Fruit fly (Drosophila melanogaster) whole organism, embryonic: ENCODE data around the gene CG14853.

Experiments used
- B-H2 ChIP-seq: fragments of 200-800 bp; sonication (Bioruptor generic); optimal IDR thresholded peaks from 2 replicates; lab custom pipeline; 2018; ENCODE audit warnings: missing biosample characterization, mild to moderate bottlenecking, missing genetic modification characterization
- CG1024 ChIP-seq: fragments of 200-800 bp; sonication (Bioruptor generic); IDR thresholded peaks from 2 replicates; pipeline ENCODE4 v1.3.6; 2022; ENCODE audit warnings: missing biosample characterization, missing genetic modification characterization
- CG11695 ChIP-seq: fragments of 200-800 bp; sonication (Bioruptor generic); IDR thresholded peaks from 3 replicates; pipeline ENCODE4 v1.3.6; 2022; ENCODE audit warnings: missing biosample characterization, missing genetic modification characterization
- CG11696 ChIP-seq: fragments of 200-800 bp; sonication (Bioruptor generic); IDR thresholded peaks from 2 replicates; pipeline ENCODE4 v1.3.6; 2022; ENCODE audit warnings: missing biosample characterization, missing genetic modification characterization
- CG11723 ChIP-seq: fragments of 200-800 bp; sonication (Bioruptor generic); optimal IDR thresholded peaks from 2 replicates; lab custom pipeline; 2017; ENCODE audit warnings: missing biosample characterization, mild to moderate bottlenecking, missing genetic modification characterization
- CG12071 ChIP-seq: fragments of 200-800 bp; sonication (Bioruptor generic); optimal IDR thresholded peaks from 3 replicates; lab custom pipeline; 2018; ENCODE audit warnings: missing biosample characterization, mild to moderate bottlenecking, missing genetic modification characterization
- CG12104 ChIP-seq: fragments of 200-800 bp; sonication (Bioruptor generic); optimal IDR thresholded peaks from 3 replicates; lab custom pipeline; 2016; ENCODE audit warnings: missing biosample characterization, missing genetic modification characterization
- CG12219 ChIP-seq: fragments of 200-800 bp; sonication (Bioruptor generic); optimal IDR thresholded peaks from 3 replicates; lab custom pipeline; 2018; ENCODE audit warnings: missing biosample characterization, mild to moderate bottlenecking, missing genetic modification characterization
- CG1233 ChIP-seq: fragments of 200-800 bp; sonication (Bioruptor generic); optimal IDR thresholded peaks from 4 replicates; lab custom pipeline; 2018; ENCODE audit warnings: missing biosample characterization, mild to moderate bottlenecking, missing genetic modification characterization
- CG12659 ChIP-seq: fragments of 200-800 bp; sonication (Bioruptor generic); optimal IDR thresholded peaks from 3 replicates; lab custom pipeline; 2017; ENCODE audit warnings: mild to moderate bottlenecking, missing biosample characterization, missing genetic modification reagents, missing genetic modification characterization
- CG14710 ChIP-seq: fragments of 200-800 bp; sonication (Bioruptor generic); optimal IDR thresholded peaks from 3 replicates; lab custom pipeline; 2019; ENCODE audit warnings: missing biosample characterization, mild to moderate bottlenecking, missing genetic modification characterization, moderate library complexity
- CG15479 ChIP-seq: fragments of 200-800 bp; sonication (Bioruptor generic); optimal IDR thresholded peaks from 3 replicates; lab custom pipeline; 2019; ENCODE audit warnings: missing biosample characterization, mild to moderate bottlenecking, missing genetic modification characterization, moderate library complexity
- CG1792 ChIP-seq: fragments of 200-800 bp; sonication (Bioruptor generic); optimal IDR thresholded peaks from 2 replicates; lab custom pipeline; 2016; ENCODE audit warnings: missing biosample characterization, missing genetic modification characterization
- CG18764 ChIP-seq: fragments of 200-800 bp; sonication (Bioruptor generic); optimal IDR thresholded peaks from 3 replicates; lab custom pipeline; 2016; ENCODE audit warnings: missing biosample characterization, missing genetic modification characterization
- CG31224 ChIP-seq: fragments of 200-800 bp; sonication (Bioruptor generic); IDR thresholded peaks from 2 replicates; pipeline ENCODE4 v1.3.6; 2022; ENCODE audit warnings: missing biosample characterization, missing genetic modification characterization
- CG32767 ChIP-seq: fragments of 200-800 bp; sonication (Bioruptor generic); IDR thresholded peaks from 2 replicates; pipeline ENCODE4 v1.3.6; 2022; ENCODE audit warnings: missing biosample characterization, missing genetic modification characterization
- CG3838 ChIP-seq: fragments of 200-800 bp; sonication (Bioruptor generic); optimal IDR thresholded peaks from 3 replicates; lab custom pipeline; 2016; ENCODE audit warnings: missing biosample characterization, missing genetic modification characterization
- CG3847 ChIP-seq: fragments of 200-800 bp; sonication (Bioruptor generic); IDR thresholded peaks from 2 replicates; pipeline ENCODE4 v1.3.6; 2022; ENCODE audit warnings: missing biosample characterization, missing genetic modification characterization
- CG4404 ChIP-seq: fragments of 200-800 bp; sonication (Bioruptor generic); IDR thresholded peaks from 2 replicates; pipeline ENCODE4 v1.3.6; 2022; ENCODE audit warnings: missing biosample characterization, missing genetic modification characterization
- CG4424 ChIP-seq: fragments of 200-800 bp; sonication (Bioruptor generic); optimal IDR thresholded peaks from 3 replicates; lab custom pipeline; 2016; ENCODE audit warnings: missing biosample characterization, missing genetic modification characterization
- CG6683 ChIP-seq: fragments of 200-800 bp; sonication (Bioruptor generic); optimal IDR thresholded peaks from 2 replicates; lab custom pipeline; 2017; ENCODE audit warnings: missing biosample characterization, mild to moderate bottlenecking, missing genetic modification characterization, missing genetic modification reagents
- CG7839 ChIP-seq: fragments of 200-800 bp; sonication (Bioruptor generic); optimal IDR thresholded peaks from 3 replicates; lab custom pipeline; 2018; ENCODE audit warnings: missing biosample characterization, mild to moderate bottlenecking, missing genetic modification characterization, moderate library complexity
- CG7928 ChIP-seq: fragments of 200-800 bp; sonication (Bioruptor generic); optimal IDR thresholded peaks from 2 replicates; lab custom pipeline; 2017; ENCODE audit warnings: missing biosample characterization, mild to moderate bottlenecking, missing genetic modification characterization
- CG8388 ChIP-seq: fragments of 200-800 bp; sonication (Bioruptor generic); optimal IDR thresholded peaks from 2 replicates; lab custom pipeline; 2019; ENCODE audit warnings: missing biosample characterization, mild to moderate bottlenecking, missing genetic modification characterization, moderate library complexity
- CG9215 ChIP-seq: fragments of 200-800 bp; sonication (Bioruptor generic); IDR thresholded peaks from 2 replicates; pipeline ENCODE4 v1.3.6; 2022; ENCODE audit warnings: missing biosample characterization, missing genetic modification characterization
- CG9609 ChIP-seq: fragments of 200-800 bp; sonication (Bioruptor generic); optimal IDR thresholded peaks from 3 replicates; lab custom pipeline; 2016; ENCODE audit warnings: missing biosample characterization, missing genetic modification characterization
- Camta ChIP-seq: fragments of 200-800 bp; sonication (Bioruptor generic); optimal IDR thresholded peaks from 2 replicates; lab custom pipeline; 2016; ENCODE audit warnings: missing biosample characterization, missing genetic modification characterization
- CkIIα-i1 ChIP-seq: fragments of 200-800 bp; sonication (Bioruptor generic); IDR thresholded peaks from 2 replicates; pipeline ENCODE4 v1.3.6; 2022; ENCODE audit warnings: missing biosample characterization, missing genetic modification characterization
- ERR ChIP-seq: fragments of 200-800 bp; sonication (Bioruptor generic); optimal IDR thresholded peaks from 2 replicates; lab custom pipeline; 2016; ENCODE audit warnings: missing biosample characterization, missing genetic modification characterization
- Hmr ChIP-seq: fragments of 200-800 bp; sonication (Bioruptor generic); optimal IDR thresholded peaks from 3 replicates; lab custom pipeline; 2017; ENCODE audit warnings: mild to moderate bottlenecking, missing biosample characterization, missing genetic modification reagents, missing genetic modification characterization
- Lpt ChIP-seq: fragments of >200 bp; optimal IDR thresholded peaks from 2 replicates; lab custom pipeline; 2018; ENCODE audit warnings: missing biosample characterization, missing genetic modification characterization
- Rfx ChIP-seq: fragments of 200-800 bp; sonication (Bioruptor generic); IDR thresholded peaks from 2 replicates; pipeline ENCODE4 v1.3.6; 2022; ENCODE audit warnings: missing biosample characterization, missing genetic modification characterization
- TFAM ChIP-seq: fragments of 200-800 bp; sonication (Bioruptor generic); optimal IDR thresholded peaks from 2 replicates; lab custom pipeline; 2017; ENCODE audit warnings: missing biosample characterization, missing genetic modification characterization, inconsistent platforms
- Trl ChIP-seq, 3 experiments: fragments of >200 bp in 2 of 3; fragments of 200-800 bp in 1 of 3; sonication (Bioruptor generic) in 1 of 3; optimal IDR thresholded peaks; 2 replicates in 1 of 3; 3 replicates in 2 of 3; lab custom pipeline; 2016 to 2017; ENCODE audit warnings: missing biosample characterization in 1 of 3, missing genetic modification characterization in 1 of 3
- chif ChIP-seq, 2 experiments: fragments of 200-800 bp; sonication (Bioruptor generic); optimal IDR thresholded peaks; 3 replicates each; lab custom pipeline; 2016; ENCODE audit warnings: missing biosample characterization in 2 of 2, missing genetic modification characterization in 2 of 2
- chm ChIP-seq: fragments of 200-800 bp; sonication (Bioruptor generic); IDR thresholded peaks from 2 replicates; pipeline ENCODE4 v1.3.6; 2022; ENCODE audit warnings: missing biosample characterization, missing genetic modification characterization
- corto ChIP-seq: fragments of 200-800 bp; sonication (Bioruptor generic); optimal IDR thresholded peaks from 2 replicates; lab custom pipeline; 2016; ENCODE audit warnings: missing biosample characterization, mild to moderate bottlenecking, missing genetic modification characterization, moderate library complexity
- fd64A ChIP-seq: fragments of 200-800 bp; sonication (Bioruptor generic); optimal IDR thresholded peaks from 3 replicates; lab custom pipeline; 2018; ENCODE audit warnings: missing biosample characterization, mild to moderate bottlenecking, missing genetic modification characterization
- gcm2 ChIP-seq: fragments of 200-800 bp; sonication (Bioruptor generic); optimal IDR thresholded peaks from 2 replicates; lab custom pipeline; 2016; ENCODE audit warnings: missing biosample characterization, missing genetic modification characterization
- hth ChIP-seq: fragments of >200 bp; optimal IDR thresholded peaks from 2 replicates; lab custom pipeline; 2017; ENCODE audit warnings: inconsistent platforms
- jigr1 ChIP-seq: fragments of 200-800 bp; sonication (Bioruptor generic); IDR thresholded peaks from 3 replicates; pipeline ENCODE4 v1.3.6; 2022; ENCODE audit warnings: missing biosample characterization, missing genetic modification characterization
- jing ChIP-seq: fragments of 200-800 bp; sonication (Bioruptor generic); optimal IDR thresholded peaks from 2 replicates; lab custom pipeline; 2018; ENCODE audit warnings: missing biosample characterization, mild to moderate bottlenecking, missing genetic modification characterization
- nerfin-2 ChIP-seq: fragments of 200-800 bp; sonication (Bioruptor generic); IDR thresholded peaks from 2 replicates; pipeline ENCODE4 v1.3.6; 2022; ENCODE audit warnings: missing biosample characterization, missing genetic modification characterization; ENCODE audit not compliant: partially characterized antibody
- odd ChIP-seq: fragments of 200-800 bp; sonication (Bioruptor generic); optimal IDR thresholded peaks from 2 replicates; lab custom pipeline; 2017; ENCODE audit warnings: missing biosample characterization, mild to moderate bottlenecking, missing genetic modification characterization
- org-1 ChIP-seq: fragments of 200-800 bp; sonication (Bioruptor generic); optimal IDR thresholded peaks from 2 replicates; lab custom pipeline; 2017; ENCODE audit warnings: missing biosample characterization, missing genetic modification characterization
- run ChIP-seq: fragments of 200-800 bp; sonication (Bioruptor generic); optimal IDR thresholded peaks from 3 replicates; lab custom pipeline; 2018; ENCODE audit warnings: missing biosample characterization, mild to moderate bottlenecking, missing genetic modification characterization
- sob ChIP-seq: fragments of 200-800 bp; sonication (Bioruptor generic); IDR thresholded peaks from 2 replicates; pipeline ENCODE4 v1.3.6; 2022; ENCODE audit warnings: missing biosample characterization, missing genetic modification characterization
- trh ChIP-seq: fragments of 200-800 bp; sonication (Bioruptor generic); optimal IDR thresholded peaks from 2 replicates; lab custom pipeline; 2016; ENCODE audit warnings: missing biosample characterization, missing genetic modification characterization
- tx ChIP-seq: fragments of 200-800 bp; sonication (Bioruptor generic); optimal IDR thresholded peaks from 2 replicates; lab custom pipeline; 2016; ENCODE audit warnings: missing biosample characterization, missing genetic modification characterization
- vvl ChIP-seq: fragments of 200-800 bp; sonication (Bioruptor generic); IDR thresholded peaks from 2 replicates; pipeline ENCODE4 v1.3.6; 2022; ENCODE audit warnings: missing biosample characterization, missing genetic modification characterization

CG14853 gene

dm6 chr3R:14574962-14575717 is 34.3 kb upstream of the CG14853 start (continued):
- TF ChIP-seq CG1233 (GFP tag; lab: Kevin White, UChicago) (peak; percentile 80), chm (GFP tag; lab: Robert Waterston, UW) (no peak; the same call in 1 of the 2 replicates), CG1024 (GFP tag; lab: Robert Waterston, UW) (no peak; the same call in 1 of the 2 replicates), CG3847 (GFP tag; lab: Robert Waterston, UW) (peak; percentile 69), jigr1 (GFP tag; lab: Robert Waterston, UW) (no peak), sob (peak; percentile 50; the same call in 1 of the 2 replicates), CG4424 (GFP tag; lab: Kevin White, UChicago) (peak; percentile 83), Camta (GFP tag; lab: Kevin White, UChicago) (peak; percentile 70), gcm2 (peak; percentile 36), chif (GFP tag; optimal IDR thresholded peaks at IDR 0.05; lab: Kevin White, UChicago) (peak in 1 of 2 experiments; percentile 52), ERR (GFP tag; lab: Kevin White, UChicago) (no peak), tx (no peak), CG1792 (GFP tag; lab: Kevin White, UChicago) (peak; percentile 22), run (tag; lab: Kevin White, UChicago) (no peak), nerfin-2 (no peak), CG8388 (GFP tag; lab: Kevin White, UChicago) (peak; percentile 75), CG14710 (tag; lab: Kevin White, UChicago) (peak; percentile 84), trh (GFP tag; lab: Kevin White, UChicago) (peak; percentile 44), CG11696 (no peak), CG11723 (peak; percentile 46), CG12104 (GFP tag; lab: Kevin White, UChicago) (peak; percentile 84), corto (GFP tag; lab: Kevin White, UChicago) (no peak), CG31224 (GFP tag; lab: Robert Waterston, UW) (peak; percentile 60), vvl (GFP tag; lab: Robert Waterston, UW) (peak; percentile 58; the same call in 1 of the 2 replicates), CG11695 (GFP tag; lab: Robert Waterston, UW) (peak; percentile 51; the same call in 2 of the 3 replicates), CG7928 (GFP tag; lab: Kevin White, UChicago) (peak; percentile 13), TFAM (GFP tag; lab: Kevin White, UChicago) (no peak), CG9215 (GFP tag; lab: Robert Waterston, UW) (peak; percentile 52; the same call in 1 of the 2 replicates), odd (GFP tag; lab: Kevin White, UChicago) (peak; percentile 49), CG9609 (GFP tag; lab: Kevin White, UChicago) (peak; percentile 46), fd64A (no peak), hth (lab: Kevin White, UChicago) (no peak), CG32767 (GFP tag; lab: Robert Waterston, UW) (peak; percentile 48; the same call in 1 of the 2 replicates), CkIIα-i1 (no peak), CG12219 (peak; percentile 44), Lpt (GFP tag; lab: Kevin White, UChicago) (no peak), CG12659 (peak; percentile 80), Trl (optimal IDR thresholded peaks at IDR 0.05; lab: Kevin White, UChicago) (peak; percentile 37 to 49), Trl (GFP tag; optimal IDR thresholded peaks at IDR 0.05; lab: Kevin White, UChicago) (no peak), CG4404 (peak; percentile 56), B-H2 (GFP tag; lab: Kevin White, UChicago) (no peak), org-1 (GFP tag; lab: Kevin White, UChicago) (peak; percentile 43), CG18764 (GFP tag; lab: Kevin White, UChicago) (peak; percentile 66), jing (GFP tag; lab: Kevin White, UChicago) (no peak), Rfx (GFP tag; lab: Robert Waterston, UW) (peak; percentile 70), Hmr (peak; percentile 70), CG3838 (GFP tag; lab: Kevin White, UChicago) (peak; percentile 23), CG12071 (GFP tag; lab: Kevin White, UChicago) (no peak), CG7839 (peak; percentile 81), CG15479 (no peak), CG6683 (GFP tag; lab: Kevin White, UChicago) (peak; percentile 53)
